Fruit fly (Drosophila melanogaster) whole organism, wandering third instar larva: ENCODE results near the gene CenB1A.

Experiments
- CG32264 ChIP-seq: fragments of 200-800 bp; sonication (Bioruptor generic); optimal IDR thresholded peaks from 2 replicates; lab custom pipeline; 2016; ENCODE audit warnings: missing biosample characterization, missing genetic modification characterization
- CG9705 ChIP-seq: fragments of 200-800 bp; sonication (Bioruptor generic); optimal IDR thresholded peaks from 2 replicates; lab custom pipeline; 2018; ENCODE audit warnings: missing biosample characterization, mild to moderate bottlenecking, missing genetic modification characterization
- CrebA ChIP-seq: fragments of 200-800 bp; sonication (Bioruptor generic); optimal IDR thresholded peaks from 2 replicates; lab custom pipeline; 2016; ENCODE audit warnings: missing biosample characterization, mild to moderate bottlenecking, missing genetic modification characterization, borderline replicate concordance
- Dfd ChIP-seq: fragments of >200 bp; optimal IDR thresholded peaks from 2 replicates; lab custom pipeline; 2017; ENCODE audit warnings: missing biosample characterization, missing genetic modification characterization
- GATAd ChIP-seq: sonication (Bioruptor generic); optimal IDR thresholded peaks from 2 replicates; lab custom pipeline; 2016; ENCODE audit warnings: missing biosample characterization, missing genetic modification characterization
- HLH106 ChIP-seq: fragments of 200-800 bp; optimal IDR thresholded peaks from 3 replicates; lab custom pipeline; 2019; ENCODE audit warnings: missing biosample characterization, mild to moderate bottlenecking, missing genetic modification characterization, moderate library complexity
- Hnf4 ChIP-seq: fragments of 200-800 bp; sonication (Bioruptor generic); optimal IDR thresholded peaks from 2 replicates; lab custom pipeline; 2016; ENCODE audit warnings: missing biosample characterization, mild to moderate bottlenecking, missing genetic modification characterization
- Hr83 ChIP-seq: fragments of 200-300 bp; sonication (Bioruptor generic); optimal IDR thresholded peaks from 2 replicates; lab custom pipeline; 2016; ENCODE audit warnings: missing biosample characterization, mild to moderate bottlenecking, missing genetic modification characterization, moderate library complexity; ENCODE audit not compliant: poor library complexity, severe bottlenecking
- Jra ChIP-seq: sonication (Bioruptor generic); optimal IDR thresholded peaks from 2 replicates; lab custom pipeline; 2016; ENCODE audit warnings: missing biosample characterization, missing genetic modification characterization
- OdsH ChIP-seq: fragments of 200-800 bp; sonication (Bioruptor generic); optimal IDR thresholded peaks from 2 replicates; lab custom pipeline; 2016; ENCODE audit warnings: missing biosample characterization, mild to moderate bottlenecking, missing genetic modification characterization
- Rel ChIP-seq, 2 experiments: fragments of 200-800 bp; sonication (Bioruptor generic) in 1 of 2; optimal IDR thresholded peaks; 2 replicates in 1 of 2; 3 replicates in 1 of 2; lab custom pipeline; 2016 to 2019; ENCODE audit warnings: mild to moderate bottlenecking in 2 of 2, missing biosample characterization in 2 of 2, missing genetic modification characterization in 2 of 2, moderate library complexity in 1 of 2
- Sp1 ChIP-seq: fragments of 200-800 bp; sonication (Bioruptor generic); optimal IDR thresholded peaks from 3 replicates; lab custom pipeline; 2019; ENCODE audit warnings: missing biosample characterization, mild to moderate bottlenecking, missing genetic modification characterization, moderate library complexity
- Vsx2 ChIP-seq: fragments of 200-300, 225-300 bp; sonication (Bioruptor generic); optimal IDR thresholded peaks from 2 replicates; lab custom pipeline; 2018; ENCODE audit warnings: missing biosample characterization, missing genetic modification characterization; ENCODE audit not compliant: partially characterized antibody
- br ChIP-seq: fragments of 200-800 bp; sonication (Bioruptor generic); optimal IDR thresholded peaks from 2 replicates; lab custom pipeline; 2016; ENCODE audit warnings: missing biosample characterization, missing genetic modification characterization
- dsf ChIP-seq: sonication (Bioruptor generic); optimal IDR thresholded peaks from 2 replicates; lab custom pipeline; 2016; ENCODE audit warnings: missing biosample characterization, missing genetic modification characterization, borderline replicate concordance
- ey ChIP-seq: fragments of 200-800 bp; sonication (Bioruptor generic); optimal IDR thresholded peaks from 2 replicates; lab custom pipeline; 2016; ENCODE audit warnings: missing biosample characterization, missing genetic modification characterization
- foxo ChIP-seq, 2 experiments: fragments of 200-800 bp; sonication (Bioruptor generic); optimal IDR thresholded peaks; 2 replicates in 1 of 2; 3 replicates in 1 of 2; lab custom pipeline; 2016 to 2017; ENCODE audit warnings: missing biosample characterization in 2 of 2, missing genetic modification characterization in 2 of 2
- fru ChIP-seq: fragments of 200-800 bp; sonication (Bioruptor generic); optimal IDR thresholded peaks from 3 replicates; lab custom pipeline; 2016; ENCODE audit warnings: missing biosample characterization, mild to moderate bottlenecking, missing genetic modification characterization
- h ChIP-seq: fragments of 200-800 bp; sonication (Bioruptor generic); optimal IDR thresholded peaks from 3 replicates; lab custom pipeline; 2016; ENCODE audit warnings: missing biosample characterization, mild to moderate bottlenecking, missing genetic modification characterization
- lola ChIP-seq: fragments of >200 bp; optimal IDR thresholded peaks from 2 replicates; lab custom pipeline; 2017; ENCODE audit warnings: missing biosample characterization, missing genetic modification characterization
- rgr ChIP-seq: fragments of 200-800 bp; sonication (Bioruptor generic); optimal IDR thresholded peaks from 3 replicates; lab custom pipeline; 2016; ENCODE audit warnings: missing biosample characterization, mild to moderate bottlenecking, missing genetic modification characterization
- sv ChIP-seq: fragments of 200-800 bp; sonication (Bioruptor generic); optimal IDR thresholded peaks from 3 replicates; lab custom pipeline; 2016; ENCODE audit warnings: missing biosample characterization, missing genetic modification characterization
- tai ChIP-seq: sonication (Bioruptor generic); optimal IDR thresholded peaks from 2 replicates; lab custom pipeline; 2016; ENCODE audit warnings: missing biosample characterization, missing genetic modification characterization
- usp ChIP-seq: fragments of >200 bp; optimal IDR thresholded peaks from 2 replicates; lab custom pipeline; 2017; ENCODE audit warnings: missing biosample characterization, missing genetic modification characterization

The CenB1A gene

dm6 chr3R:23097197-23097809 lies 20.9 kb upstream of the CenB1A start, which contains the start of gene CG6733:
Gene CG6733, plus strand, starts transcription at chr3R:23097728.
- TF ChIP-seq lola (GFP tag; lab: Kevin White, UChicago) (no peak), Rel (GFP tag; optimal IDR thresholded peaks at IDR 0.05; lab: Kevin White, UChicago) (no peak), Rel (tag; optimal IDR thresholded peaks at IDR 0.05; lab: Kevin White, UChicago) (peak; percentile 26)

- TF ChIP-seq Jra (GFP tag; lab: Kevin White, UChicago) (no peak), br (GFP tag; lab: Kevin White, UChicago) (no peak)
Observed at dm6 chr3R:23099233-23099632, 19.0 kb upstream of the CenB1A start, which contains the start of gene CG6738. Gene CG6738, plus strand, starts transcription at chr3R:23099533.

dm6 chr3R:23110724-23111123 lies 7.5 kb upstream of the CenB1A start:
- TF ChIP-seq sv (GFP tag; lab: Kevin White, UChicago) (no peak), CG9705 (GFP tag; lab: Kevin White, UChicago) (no peak), lola (GFP tag; lab: Kevin White, UChicago) (no peak), Hnf4 (GFP tag; lab: Kevin White, UChicago) (no peak), CrebA (no peak), Vsx2 (no peak), dsf (GFP tag; lab: Kevin White, UChicago) (no peak)

- TF ChIP-seq fru (GFP tag; lab: Kevin White, UChicago) (peak; percentile 19), OdsH (no peak), foxo (GFP tag; optimal IDR thresholded peaks at IDR 0.05; lab: Kevin White, UChicago) (peak in 1 of 2 experiments; percentile 48), Vsx2 (no peak), rgr (peak; percentile 46), HLH106 (tag; lab: Kevin White, UChicago) (peak; percentile 34), ey (peak; percentile 38), Sp1 (GFP tag; lab: Kevin White, UChicago) (peak; percentile 23), Rel (GFP tag; optimal IDR thresholded peaks at IDR 0.05; lab: Kevin White, UChicago) (no peak), Rel (tag; optimal IDR thresholded peaks at IDR 0.05; lab: Kevin White, UChicago) (no peak), tai (GFP tag; lab: Kevin White, UChicago) (no peak), h (GFP tag; lab: Kevin White, UChicago) (peak; percentile 50), sv (GFP tag; lab: Kevin White, UChicago) (peak; percentile 0), br (GFP tag; lab: Kevin White, UChicago) (peak; percentile 38)
Observed at dm6 chr3R:23112680-23113362, 5.4 kb upstream of the CenB1A start, which contains the start of gene Cow. Gene Cow, minus strand, starts transcription at chr3R:23112730.

- TF ChIP-seq Hr83 (GFP tag; lab: Kevin White, UChicago) (no peak), tai (GFP tag; lab: Kevin White, UChicago) (no peak), OdsH (no peak), foxo (GFP tag; optimal IDR thresholded peaks at IDR 0.05; lab: Kevin White, UChicago) (no peak), br (GFP tag; lab: Kevin White, UChicago) (no peak), ey (no peak), Dfd (no peak), rgr (no peak), h (GFP tag; lab: Kevin White, UChicago) (no peak), CG32264 (GFP tag; lab: Kevin White, UChicago) (no peak), Vsx2 (no peak)
Observed at dm6 chr3R:23119873-23120272, 1.7 kb downstream of the CenB1A start.

- TF ChIP-seq GATAd (GFP tag; lab: Kevin White, UChicago) = no peak
- no peak for TF ChIP-seq usp (GFP tag; lab: Kevin White, UChicago)
Observed at dm6 chr3R:23120933-23121332, 2.7 kb downstream of the CenB1A start.
